Fruit fly (Drosophila melanogaster): ENCODE measurements around the gene CG14204.
A peak's percentile ranks its signal among the peaks of the same experiment; 100 is the strongest.

CG14204 gene

dm6 chrX:19597684-19598363 lies 14.4 kb downstream of the CG14204 start, which contains the start of gene RpS10b (continued):
- TF ChIP-seq CG10209 (GFP tag; optimal IDR thresholded peaks at IDR 0.05) (peak; percentile 92), yki (optimal IDR thresholded peaks at IDR 0.05) (no peak), h (optimal IDR thresholded peaks at IDR 0.05) (no peak), dmrt99B (tag; optimal IDR thresholded peaks at IDR 0.05) (peak; percentile 81), Blimp-1 (GFP tag; optimal IDR thresholded peaks at IDR 0.05) (peak; percentile 57), crc (GFP tag; optimal IDR thresholded peaks at IDR 0.05) (peak; percentile 46), CG12942 (GFP tag; optimal IDR thresholded peaks at IDR 0.05) (peak; percentile 57), CG30431 (GFP tag; optimal IDR thresholded peaks at IDR 0.05) (peak; percentile 87), CG7556 (GFP tag; optimal IDR thresholded peaks at IDR 0.05) (peak; percentile 79), bbx (GFP tag; IDR thresholded peaks at IDR 0.05; ENCODE audit: partially characterized antibody) (peak; percentile 88), chif (GFP tag; optimal IDR thresholded peaks at IDR 0.05) (peak; percentile 63 to 89), kni (GFP tag; optimal IDR thresholded peaks at IDR 0.05) (peak; percentile 96), Ptx1 (GFP tag; IDR thresholded peaks at IDR 0.05) (peak; percentile 61), CG17612 (GFP tag; IDR thresholded peaks at IDR 0.05) (peak; percentile 60; the same call in 1 of the 2 replicates), bab2 (GFP tag; optimal IDR thresholded peaks at IDR 0.05) (peak; percentile 68), oc (tag; optimal IDR thresholded peaks at IDR 0.05) (peak; percentile 68), lov (optimal IDR thresholded peaks at IDR 0.05) (no peak), lov (GFP tag; IDR thresholded peaks at IDR 0.05) (peak; percentile 89), CG8765 (GFP tag; IDR thresholded peaks at IDR 0.05) (peak; percentile 29; the same call in 1 of the 2 replicates), CG1603 (tag; optimal IDR thresholded peaks at IDR 0.05) (peak; percentile 82), CG7372 (GFP tag; IDR thresholded peaks at IDR 0.05) (peak; percentile 41), CG14667 (GFP tag; IDR thresholded peaks at IDR 0.05) (peak; percentile 18; the same call in 1 of the 2 replicates), Ets65A (GFP tag) (peak; percentile 98), repo (GFP tag; optimal IDR thresholded peaks at IDR 0.05) (peak; percentile 92), CG17385 (GFP tag; optimal IDR thresholded peaks at IDR 0.05) (peak; percentile 98), fd3F (GFP tag; optimal IDR thresholded peaks at IDR 0.05) (peak; percentile 77), crp (GFP tag; optimal IDR thresholded peaks at IDR 0.05) (peak in 1 of 2 experiments; percentile 63), CG16815 (GFP tag; optimal IDR thresholded peaks at IDR 0.05) (peak; percentile 64), pros (GFP tag; optimal IDR thresholded peaks at IDR 0.05) (peak; percentile 54), NC2β (GFP tag; optimal IDR thresholded peaks at IDR 0.05) (peak; percentile 97), tll (GFP tag; optimal IDR thresholded peaks at IDR 0.05) (peak; percentile 31 to 38), CG10267 (tag; optimal IDR thresholded peaks at IDR 0.05) (peak; percentile 84), CG11456 (GFP tag; IDR thresholded peaks at IDR 0.05) (peak; percentile 90), peb (GFP tag; IDR thresholded peaks at IDR 0.05) (peak; percentile 22; the same call in 1 of the 2 replicates), Hsf (GFP tag; optimal IDR thresholded peaks at IDR 0.05) (peak; percentile 89), CG18262 (tag; optimal IDR thresholded peaks at IDR 0.05) (peak; percentile 82), grau (tag; optimal IDR thresholded peaks at IDR 0.05) (peak; percentile 81), pita (GFP tag; optimal IDR thresholded peaks at IDR 0.05) (peak; percentile 29), chm (GFP tag; IDR thresholded peaks at IDR 0.05) (peak; percentile 90), Nf-YA (GFP tag; IDR thresholded peaks at IDR 0.05) (peak; percentile 70), CG16813 (GFP tag; IDR thresholded peaks at IDR 0.05; ENCODE audit: partially characterized antibody) (peak; percentile 98), CG9609 (GFP tag; optimal IDR thresholded peaks at IDR 0.05) (peak; percentile 90), NfI (GFP tag; optimal IDR thresholded peaks at IDR 0.05) (peak; percentile 95), tap (tag; optimal IDR thresholded peaks at IDR 0.05) (peak; percentile 60), Xrp1 (GFP tag; IDR thresholded peaks at IDR 0.05) (0 out of 2 replicates have a peak, but pooled peaks have one; percentile 6), CG5180 (GFP tag; optimal IDR thresholded peaks at IDR 0.05) (peak; percentile 84), CG4404 (GFP tag; IDR thresholded peaks at IDR 0.05) (0 out of 2 replicates have a peak, but pooled peaks have one; percentile 39), CG8924 (tag; optimal IDR thresholded peaks at IDR 0.05) (peak; percentile 72), sna (GFP tag; IDR thresholded peaks at IDR 0.05; ENCODE audit: partially characterized antibody) (peak; percentile 90)
